Worm (Caenorhabditis elegans) whole organism, L1 larva: ENCODE results near the gene gdi-1.

Experiments
- C34B4.2 ChIP-seq: sonication (generic microtip); optimal IDR thresholded peaks from 2 replicates; lab custom pipeline; 2017; ENCODE audit warnings: mild to moderate bottlenecking, missing genetic modification characterization, missing compliant biosample characterization
- ces-1 ChIP-seq: fragments of 150-350 bp; optimal IDR thresholded peaks from 2 replicates; lab custom pipeline; 2014; ENCODE audit warnings: missing biosample characterization, missing genetic modification reagents, missing genetic modification characterization
- elt-2 ChIP-seq: sonication (generic microtip); optimal IDR thresholded peaks from 2 replicates; lab custom pipeline; 2016; ENCODE audit warnings: missing genetic modification characterization, mild to moderate bottlenecking, inconsistent platforms, missing compliant biosample characterization, missing genetic modification reagents
- fos-1 ChIP-seq: fragments of 150-350 bp; optimal IDR thresholded peaks from 2 replicates; lab custom pipeline; 2014; ENCODE audit warnings: missing biosample characterization, missing genetic modification characterization
- hlh-4 ChIP-seq: sonication (generic microtip); optimal IDR thresholded peaks from 2 replicates; lab custom pipeline; 2016; ENCODE audit warnings: mild to moderate bottlenecking, missing genetic modification characterization, missing compliant biosample characterization
- mdl-1 ChIP-seq, 2 experiments: fragments of 150-350 bp; optimal IDR thresholded peaks; 2 replicates each; lab custom pipeline; 2014 to 2017; ENCODE audit warnings: missing biosample characterization in 2 of 2, missing genetic modification characterization in 2 of 2, inconsistent platforms in 1 of 2
- nhr-90 ChIP-seq: sonication (generic microtip); optimal IDR thresholded peaks from 2 replicates; lab custom pipeline; 2016; ENCODE audit warnings: mild to moderate bottlenecking, missing genetic modification characterization, missing compliant biosample characterization; ENCODE audit not compliant: poor library complexity
- pag-3 ChIP-seq: sonication (generic microtip); optimal IDR thresholded peaks from 2 replicates; lab custom pipeline; 2017; ENCODE audit warnings: missing genetic modification characterization, mild to moderate bottlenecking, missing compliant biosample characterization, antibody characterized with exemption, borderline replicate concordance; ENCODE audit not compliant: insufficient read depth
- rnt-1 ChIP-seq: sonication (generic microtip); optimal IDR thresholded peaks from 2 replicates; lab custom pipeline; 2016; ENCODE audit warnings: mild to moderate bottlenecking, missing genetic modification characterization, moderate library complexity, missing compliant biosample characterization
- snpc-4 ChIP-seq: fragments of 150-350 bp; optimal IDR thresholded peaks from 2 replicates; lab custom pipeline; 2014; ENCODE audit warnings: missing biosample characterization, missing genetic modification characterization
- unc-62 ChIP-seq: fragments of 150-350 bp; optimal IDR thresholded peaks from 2 replicates; lab custom pipeline; 2014; ENCODE audit warnings: missing biosample characterization, missing genetic modification reagents, missing genetic modification characterization
- unc-98 ChIP-seq: fragments of 200-800 bp; sonication (Bioruptor generic); IDR thresholded peaks from 2 replicates; pipeline ENCODE4 v1.3.6; 2022; ENCODE audit warnings: missing genetic modification characterization, missing compliant biosample characterization
- ztf-4 ChIP-seq: fragments of 150-350 bp; optimal IDR thresholded peaks from 2 replicates; lab custom pipeline; 2014; ENCODE audit warnings: missing biosample characterization, missing genetic modification characterization

- TF ChIP-seq mdl-1 (tag; optimal IDR thresholded peaks at IDR 0.05; lab: Kevin White, UChicago) (no peak), snpc-4 (no peak), fos-1 (tag; lab: Kevin White, UChicago) (no peak), nhr-90 (tag; lab: Kevin White, UChicago) (no peak), unc-62 (GFP tag; lab: Kevin White, UChicago) (no peak), unc-98 (GFP tag; lab: Robert Waterston, UW) (no peak), rnt-1 (tag; lab: Kevin White, UChicago) (no peak), C34B4.2 (tag; lab: Kevin White, UChicago) (no peak), ztf-4 (tag; lab: Kevin White, UChicago) (no peak), hlh-4 (tag; lab: Kevin White, UChicago) (no peak), elt-2 (tag; lab: Kevin White, UChicago) (no peak), pag-3 (tag; lab: Kevin White, UChicago) (no peak), ces-1 (no peak)
These were observed 44.2 kb upstream of the gdi-1 start, which contains the start of gene Y57G11C.22 for ce11 chrIV:14836885-14837284.
